Fruit fly (Drosophila melanogaster) whole organism: ENCODE results near the gene beta-PheRS.

Source experiments
- CG8478 ChIP-seq: fragments of >200 bp; optimal IDR thresholded peaks from 2 replicates; lab custom pipeline; 2018; ENCODE audit warnings: inconsistent platforms
- Dll ChIP-seq: fragments of >200 bp; optimal IDR thresholded peaks from 2 replicates; lab custom pipeline; 2017
- EcR ChIP-seq, 2 experiments: fragments of >200 bp; optimal IDR thresholded peaks; 2 replicates each; lab custom pipeline; 2017; ENCODE audit warnings: missing biosample characterization in 2 of 2, missing genetic modification characterization in 2 of 2, missing genetic modification reagents in 2 of 2
- pan ChIP-seq: fragments of >200 bp; optimal IDR thresholded peaks from 2 replicates; lab custom pipeline; 2017
- psq ChIP-seq: fragments of >200 bp; optimal IDR thresholded peaks from 2 replicates; lab custom pipeline; 2017
- usp ChIP-seq: fragments of >200 bp; optimal IDR thresholded peaks from 2 replicates; lab custom pipeline; 2017; ENCODE audit warnings: missing biosample characterization, missing genetic modification characterization, mixed read lengths

The beta-PheRS gene

DNA sequence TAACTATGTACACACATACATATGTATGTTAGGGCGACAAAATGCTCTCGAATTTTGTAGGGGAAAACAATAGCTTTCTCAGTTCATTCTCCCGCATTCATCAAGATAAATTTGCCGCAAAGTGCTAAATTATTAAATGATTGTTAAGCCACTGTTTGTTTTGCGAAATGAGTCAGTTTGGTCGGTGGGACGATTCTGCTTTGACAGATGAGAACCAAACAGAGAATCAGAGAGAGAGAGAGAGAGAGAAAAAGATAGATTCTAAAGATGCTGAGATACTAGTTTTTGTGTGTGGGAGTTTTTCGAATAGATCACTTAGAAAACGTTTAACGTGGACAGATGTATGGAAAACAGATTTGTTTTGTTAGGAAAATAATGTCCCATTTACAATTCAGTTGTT lies 7.9 kb upstream of the beta-PheRS start:
- TF ChIP-seq EcR (GFP tag; optimal IDR thresholded peaks at IDR 0.05; lab: Kevin White, UChicago): no peak
- TF ChIP-seq pan: no peak
- TF ChIP-seq usp (GFP tag; lab: Kevin White, UChicago): no peak
- TF ChIP-seq psq (lab: Kevin White, UChicago): no peak
- no peak for TF ChIP-seq Dll (lab: Kevin White, UChicago)
- no peak for TF ChIP-seq CG8478 (lab: Kevin White, UChicago)

DNA sequence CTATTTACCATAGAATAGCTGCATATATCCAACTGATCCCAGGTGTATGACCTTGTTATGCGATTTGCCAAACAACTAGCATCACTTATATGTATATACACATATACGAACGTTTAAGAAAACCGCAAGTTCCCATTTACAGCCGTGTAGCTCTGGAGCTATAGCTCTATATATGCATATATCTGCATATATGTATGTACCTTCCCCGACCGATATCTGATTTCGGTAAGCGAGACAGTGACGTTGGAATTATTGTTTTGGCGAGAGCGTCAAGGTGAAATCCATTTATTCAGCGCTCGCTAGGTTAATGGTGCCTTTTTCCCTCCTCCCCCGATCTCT lies 7.5 kb upstream of the beta-PheRS start:
- TF ChIP-seq CG8478 (lab: Kevin White, UChicago) (no peak), EcR (GFP tag; optimal IDR thresholded peaks at IDR 0.05; lab: Kevin White, UChicago) (no peak), pan (no peak), psq (lab: Kevin White, UChicago) (no peak), Dll (lab: Kevin White, UChicago) (no peak), usp (GFP tag; lab: Kevin White, UChicago) (no peak)

DNA sequence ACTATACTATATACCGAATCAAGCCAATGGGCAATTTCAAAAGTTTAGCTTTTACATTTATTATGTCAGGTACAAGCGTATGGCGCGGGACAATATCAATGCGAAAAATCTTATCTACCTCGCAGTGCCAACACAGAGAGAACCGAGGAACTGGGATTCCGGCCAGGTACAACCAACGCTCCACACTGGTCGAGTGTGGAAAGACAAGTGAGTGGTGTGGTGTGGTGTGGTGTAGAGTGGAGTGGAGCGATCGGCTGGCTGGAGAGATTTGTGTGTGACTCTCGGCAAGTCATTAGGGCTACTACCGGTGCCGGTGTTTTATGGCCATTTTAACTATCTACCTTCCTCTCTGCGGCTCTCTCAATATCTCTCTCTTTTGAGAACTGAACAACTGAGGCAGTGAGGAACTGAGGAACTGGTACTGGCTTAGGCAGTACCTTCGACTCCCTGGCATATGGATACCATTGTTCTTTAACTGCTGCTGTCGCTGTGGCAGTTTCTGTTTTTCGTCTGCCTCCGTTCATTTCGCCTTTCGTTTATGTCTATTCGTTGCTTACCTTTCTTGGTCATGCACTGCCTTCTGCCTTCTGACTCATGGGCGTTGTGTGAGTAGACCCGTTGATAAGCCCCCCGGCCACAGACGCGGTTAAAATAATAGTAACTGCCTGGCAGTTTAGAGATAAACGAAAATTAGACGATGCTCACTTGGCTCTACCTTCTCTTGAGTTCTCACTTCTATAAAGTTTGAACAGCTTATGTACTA lies 7.0 kb upstream of the beta-PheRS start:
- TF ChIP-seq usp (GFP tag; lab: Kevin White, UChicago) (no peak), Dll (lab: Kevin White, UChicago) (peak; percentile 81)

DNA sequence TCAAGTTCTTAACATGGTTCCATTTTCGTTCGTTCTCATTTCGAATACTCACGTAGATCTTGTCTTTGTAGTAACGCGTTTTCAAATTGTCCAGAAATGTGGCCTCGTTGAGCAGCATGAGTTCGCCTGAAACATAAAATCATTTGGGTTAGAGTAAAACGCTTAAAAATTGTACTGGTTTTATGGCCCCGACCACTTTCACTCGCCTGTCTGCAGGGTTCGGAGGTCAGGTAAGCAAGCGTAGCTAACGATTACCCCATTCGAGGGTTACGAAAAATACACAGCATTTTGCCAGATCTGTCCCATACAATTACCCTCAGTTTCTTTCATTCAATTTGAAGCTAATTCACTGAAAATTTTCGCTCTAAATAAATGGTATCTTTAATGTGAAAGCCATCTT lies 5.9 kb upstream of the beta-PheRS start:
- TF ChIP-seq Dll (lab: Kevin White, UChicago): no peak

DNA sequence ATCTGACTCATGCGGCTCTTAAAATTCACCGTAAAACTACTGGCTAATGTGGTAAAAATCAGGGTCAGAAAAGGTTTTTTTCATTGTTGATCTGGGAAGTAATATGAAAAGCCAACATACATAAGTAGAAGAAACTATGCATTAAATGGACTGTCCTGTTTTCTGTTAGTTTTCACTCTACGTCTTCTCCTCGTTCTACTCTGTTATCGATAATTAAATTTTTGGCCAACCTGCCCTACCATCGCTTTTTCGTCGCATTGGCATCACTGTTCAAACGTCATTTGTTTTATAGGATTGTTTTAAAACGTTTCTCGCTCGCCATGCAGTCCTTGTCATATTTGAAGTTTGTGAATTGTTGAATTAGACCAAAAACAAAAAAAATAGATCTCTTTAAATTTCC lies 17.8 kb downstream of the beta-PheRS start:
- no peak for TF ChIP-seq usp (GFP tag; lab: Kevin White, UChicago)

DNA sequence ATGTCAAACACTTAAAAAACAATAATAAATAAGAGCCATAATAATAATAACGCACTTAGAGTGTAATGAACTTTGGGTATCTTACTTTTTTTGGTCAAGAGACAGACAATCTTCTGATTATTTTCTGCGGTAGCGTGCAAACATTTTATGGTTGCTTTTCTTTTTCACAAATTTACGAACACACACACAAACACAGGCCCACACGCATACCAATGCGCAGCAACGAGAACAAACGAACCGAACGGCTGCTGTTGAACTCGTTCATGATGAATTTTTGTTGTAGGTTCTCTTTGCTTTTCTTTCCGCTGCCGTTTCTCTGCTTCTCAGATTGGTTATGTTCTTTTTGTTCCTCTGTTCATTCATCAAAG lies 18.3 kb downstream of the beta-PheRS start:
- TF ChIP-seq psq (lab: Kevin White, UChicago) (no peak), Dll (lab: Kevin White, UChicago) (no peak), usp (GFP tag; lab: Kevin White, UChicago) (no peak), pan (no peak), EcR (GFP tag; optimal IDR thresholded peaks at IDR 0.05; lab: Kevin White, UChicago) (no peak), CG8478 (lab: Kevin White, UChicago) (no peak)

DNA sequence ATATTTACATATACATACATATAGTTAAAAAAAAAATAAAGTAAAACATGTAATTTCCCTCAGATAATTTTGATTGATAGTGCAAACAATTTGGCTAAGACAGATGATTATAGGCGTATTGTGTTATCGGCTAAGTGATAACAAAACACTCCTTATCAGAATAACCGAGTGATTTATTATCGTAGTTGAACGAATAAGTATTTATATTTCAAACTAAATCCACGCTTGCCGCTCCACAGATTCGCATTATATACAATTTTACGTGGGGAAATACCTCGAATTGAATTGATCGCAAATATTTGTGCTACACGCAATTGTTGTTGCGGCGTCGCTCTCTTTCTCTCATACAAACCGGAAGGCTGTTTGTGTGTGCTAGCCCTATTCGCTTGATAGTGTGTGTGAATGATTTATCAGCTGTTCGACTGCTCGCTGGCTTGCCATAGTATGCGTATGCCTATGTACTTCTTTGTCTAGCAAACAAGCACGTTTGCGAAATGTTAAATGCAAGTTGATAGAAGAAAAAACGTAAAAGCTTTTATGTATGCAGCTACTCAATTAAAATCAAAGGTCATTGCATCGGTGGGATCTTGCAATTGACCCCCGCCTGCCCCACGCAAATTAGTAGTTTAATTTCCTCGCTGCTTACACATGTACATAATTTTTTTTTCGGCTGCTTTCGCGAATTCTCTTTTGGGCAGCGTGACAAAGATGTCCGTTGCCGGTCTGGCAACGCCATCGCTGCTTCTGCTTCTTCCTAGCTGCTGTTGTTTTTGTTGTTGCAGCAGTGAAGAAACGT lies 18.9 kb downstream of the beta-PheRS start:
- TF ChIP-seq CG8478 (lab: Kevin White, UChicago) (peak; percentile 19), usp (GFP tag; lab: Kevin White, UChicago) (no peak)

DNA sequence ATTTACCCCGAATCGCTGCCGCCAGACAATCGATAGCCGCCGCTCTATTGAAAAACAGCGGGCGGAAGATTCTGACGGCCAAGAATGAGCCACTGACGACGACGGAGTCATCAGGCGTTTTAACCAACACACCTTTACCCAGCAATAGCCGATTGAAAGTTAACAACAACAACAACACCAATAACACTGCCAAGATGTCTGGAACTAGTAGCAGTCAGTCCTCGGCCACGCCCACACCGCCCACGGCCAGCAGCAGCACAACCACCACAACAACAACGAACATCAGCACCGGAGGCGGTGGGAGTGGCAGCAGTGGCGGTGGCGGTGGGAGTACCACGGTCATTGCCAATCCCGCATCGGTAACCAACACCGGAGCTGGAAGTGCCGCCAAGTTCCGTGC lies 20.6 kb downstream of the beta-PheRS start:
- TF ChIP-seq Dll (lab: Kevin White, UChicago) (no peak), pan (no peak), usp (GFP tag; lab: Kevin White, UChicago) (no peak), EcR (GFP tag; optimal IDR thresholded peaks at IDR 0.05; lab: Kevin White, UChicago) (no peak), psq (lab: Kevin White, UChicago) (no peak), CG8478 (lab: Kevin White, UChicago) (no peak)

DNA sequence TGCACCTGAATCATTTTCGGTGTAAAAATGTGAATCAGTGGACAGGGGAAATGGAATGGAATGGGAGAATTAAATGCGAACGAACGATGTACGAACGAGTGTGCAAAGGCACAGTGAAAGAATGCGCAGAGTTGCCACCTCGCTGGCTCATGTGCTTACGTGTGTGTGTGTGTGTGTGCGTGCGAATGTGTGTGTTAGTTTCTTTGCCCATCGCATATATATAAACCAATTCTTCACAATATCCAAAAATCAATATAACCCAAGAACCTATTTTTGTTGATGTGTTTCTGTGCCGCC lies 21.3 kb downstream of the beta-PheRS start:
- TF ChIP-seq Dll (lab: Kevin White, UChicago): no peak
- TF ChIP-seq usp (GFP tag; lab: Kevin White, UChicago): no peak
- TF ChIP-seq pan: no peak
- no peak for TF ChIP-seq EcR (GFP tag; optimal IDR thresholded peaks at IDR 0.05; lab: Kevin White, UChicago)
- no peak for TF ChIP-seq CG8478 (lab: Kevin White, UChicago)
- no peak for TF ChIP-seq psq (lab: Kevin White, UChicago)

DNA sequence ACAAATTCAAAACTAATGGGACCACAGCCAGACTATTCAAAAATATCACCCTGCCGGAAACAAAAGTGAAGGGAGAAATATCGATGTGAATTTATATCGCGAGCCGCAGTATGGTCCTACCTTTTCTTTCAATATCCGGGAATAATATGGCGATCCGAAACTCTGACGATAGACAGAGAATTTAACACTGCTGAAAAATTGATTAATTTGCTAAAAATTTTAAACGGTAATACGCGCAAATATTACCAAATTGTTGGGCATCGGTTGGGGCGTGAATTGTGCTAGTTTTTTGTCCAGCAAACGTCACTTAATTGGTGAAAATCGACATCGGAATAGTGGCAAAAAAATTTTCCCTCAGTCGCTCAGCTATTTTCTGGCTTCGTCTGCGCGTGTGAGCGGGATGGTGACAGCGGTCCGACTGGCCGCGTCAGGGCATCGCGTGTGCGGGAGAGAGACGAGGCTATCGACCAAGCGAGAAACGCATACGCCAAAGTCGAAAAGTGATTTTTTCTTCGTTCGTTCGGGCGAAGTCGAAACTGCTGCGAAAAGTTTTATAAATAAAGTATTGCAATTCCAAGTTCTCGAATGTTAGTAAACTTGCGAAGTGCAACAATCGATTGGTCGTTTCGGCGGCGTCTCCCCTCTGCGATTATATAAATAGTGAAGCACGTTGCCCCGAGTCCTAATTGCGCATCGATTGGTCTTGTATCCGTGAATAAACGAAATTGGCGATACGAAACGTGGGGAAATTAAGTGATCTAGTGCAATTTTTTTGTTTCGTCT lies 21.9 kb downstream of the beta-PheRS start, which contains the start of gene mask:
Gene mask (plus strand): TSS at position 140 of the 783 bp plus-strand sequence.
- no peak for TF ChIP-seq psq (lab: Kevin White, UChicago)
- peak; percentile 59 for TF ChIP-seq CG8478 (lab: Kevin White, UChicago)

DNA sequence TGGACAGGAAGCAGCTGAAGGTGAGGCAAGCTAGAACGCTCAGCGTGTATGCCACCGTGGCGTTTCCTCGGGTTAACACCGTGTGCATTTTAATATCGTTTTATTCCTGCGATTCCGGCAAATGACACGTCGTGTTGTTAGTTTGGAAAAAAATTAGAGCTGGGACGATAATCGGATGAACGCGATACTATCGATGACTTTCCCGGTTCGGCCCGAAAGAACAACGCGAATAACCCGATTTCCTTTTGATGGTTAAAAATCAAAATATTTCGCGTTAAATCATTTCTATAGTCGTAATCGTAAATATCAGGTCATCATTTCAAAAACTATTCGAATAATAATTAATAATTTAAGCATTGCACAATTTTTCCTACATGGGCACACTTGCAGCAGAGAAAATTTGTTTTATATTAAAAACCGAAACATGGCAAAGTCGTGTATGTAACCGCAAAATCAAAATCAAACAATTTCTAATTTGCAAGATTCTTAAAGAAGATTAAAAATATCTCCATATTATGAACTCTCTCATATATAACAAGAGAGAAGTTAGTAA lies 22.5 kb downstream of the beta-PheRS start, which contains the start of gene Spase22-23:
Gene Spase22-23 (minus strand): TSS at position 166 of the 553 bp plus-strand sequence.
- TF ChIP-seq CG8478 (lab: Kevin White, UChicago) (no peak), pan (no peak), usp (GFP tag; lab: Kevin White, UChicago) (no peak), EcR (GFP tag; optimal IDR thresholded peaks at IDR 0.05; lab: Kevin White, UChicago) (no peak), psq (lab: Kevin White, UChicago) (no peak)

DNA sequence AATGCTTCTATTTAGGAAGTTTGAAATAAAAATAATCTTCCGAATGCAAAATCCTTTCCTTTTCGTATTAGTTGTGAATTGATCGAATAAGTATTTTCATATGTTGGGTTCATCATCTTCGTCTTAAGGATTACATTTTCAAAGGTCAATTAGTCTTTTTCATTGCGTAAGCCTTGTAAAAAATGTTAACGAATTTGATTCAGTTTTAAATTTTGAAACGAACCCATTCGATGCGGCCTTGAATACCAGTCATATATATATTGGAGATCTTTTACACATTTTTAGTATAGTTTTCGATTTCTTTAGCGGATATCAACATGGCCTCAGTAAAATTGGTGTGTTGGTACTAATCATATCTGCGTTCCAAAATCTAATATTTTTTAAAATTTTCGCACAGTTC lies 23.8 kb downstream of the beta-PheRS start, which contains the start of gene Acp95EF:
Gene Acp95EF (plus strand): TSS at position 301 of the 400 bp plus-strand sequence.
- TF ChIP-seq pan: no peak
- TF ChIP-seq usp (GFP tag; lab: Kevin White, UChicago): no peak
- no peak for TF ChIP-seq psq (lab: Kevin White, UChicago)
- no peak for TF ChIP-seq EcR (GFP tag; optimal IDR thresholded peaks at IDR 0.05; lab: Kevin White, UChicago)
- no peak for TF ChIP-seq Dll (lab: Kevin White, UChicago)
- no peak for TF ChIP-seq CG8478 (lab: Kevin White, UChicago)
